Fruit fly (Drosophila melanogaster) whole organism, embryonic: ENCODE data around the gene Polr3H.

Experiments
- Ada2b ChIP-seq: fragments of 200-800 bp; sonication (Bioruptor generic); IDR thresholded peaks from 2 replicates; pipeline ENCODE4 v1.3.6; 2022; ENCODE audit warnings: missing biosample characterization, missing genetic modification characterization
- Bdp1 ChIP-seq: fragments of 200-800 bp; sonication (Bioruptor generic); optimal IDR thresholded peaks from 3 replicates; lab custom pipeline; 2016; ENCODE audit warnings: missing biosample characterization, missing genetic modification characterization
- Blimp-1 ChIP-seq: fragments of 200-800 bp; sonication (Bioruptor generic); optimal IDR thresholded peaks from 3 replicates; lab custom pipeline; 2018; ENCODE audit warnings: missing biosample characterization, missing genetic modification characterization, mild to moderate bottlenecking, moderate library complexity, missing genetic modification reagents
- CG10565 ChIP-seq: fragments of 200-800 bp; sonication (Bioruptor generic); optimal IDR thresholded peaks from 3 replicates; lab custom pipeline; 2016; ENCODE audit warnings: missing biosample characterization, mild to moderate bottlenecking, missing genetic modification characterization
- CG11093 ChIP-seq: fragments of 200-800 bp; sonication (Bioruptor generic); IDR thresholded peaks from 3 replicates; pipeline ENCODE4 v1.3.6; 2022; ENCODE audit warnings: missing biosample characterization, missing genetic modification characterization
- CG11247 ChIP-seq: fragments of 200-800 bp; sonication (Bioruptor generic); IDR thresholded peaks from 2 replicates; pipeline ENCODE4 v1.3.6; 2022; ENCODE audit warnings: missing biosample characterization, missing genetic modification characterization
- CG11504 ChIP-seq: fragments of 200-800 bp; sonication (Bioruptor generic); optimal IDR thresholded peaks from 3 replicates; lab custom pipeline; 2019; ENCODE audit warnings: missing biosample characterization, mild to moderate bottlenecking, missing genetic modification characterization, moderate library complexity
- CG12659 ChIP-seq: fragments of 200-800 bp; sonication (Bioruptor generic); optimal IDR thresholded peaks from 3 replicates; lab custom pipeline; 2017; ENCODE audit warnings: mild to moderate bottlenecking, missing biosample characterization, missing genetic modification reagents, missing genetic modification characterization
- CG12942 ChIP-seq: fragments of 200-800 bp; sonication (Bioruptor generic); optimal IDR thresholded peaks from 3 replicates; lab custom pipeline; 2016; ENCODE audit warnings: missing biosample characterization, missing genetic modification characterization
- CG13123 ChIP-seq: fragments of 200-800 bp; sonication (Bioruptor generic); optimal IDR thresholded peaks from 2 replicates; lab custom pipeline; 2016; ENCODE audit warnings: missing biosample characterization, missing genetic modification characterization
- CG13624 ChIP-seq: fragments of 200-800 bp; sonication (Bioruptor generic); optimal IDR thresholded peaks from 2 replicates; lab custom pipeline; 2016; ENCODE audit warnings: missing biosample characterization, missing genetic modification characterization
- CG13775 ChIP-seq: fragments of 200-800 bp; sonication (Bioruptor generic); optimal IDR thresholded peaks from 3 replicates; lab custom pipeline; 2017; ENCODE audit warnings: missing biosample characterization, mild to moderate bottlenecking, missing genetic modification characterization
- CG14441 ChIP-seq: fragments of 200-800 bp; sonication (Bioruptor generic); IDR thresholded peaks from 2 replicates; pipeline ENCODE4 v1.3.6; 2022; ENCODE audit warnings: missing biosample characterization, missing genetic modification characterization
- CG15479 ChIP-seq: fragments of 200-800 bp; sonication (Bioruptor generic); optimal IDR thresholded peaks from 3 replicates; lab custom pipeline; 2019; ENCODE audit warnings: missing biosample characterization, mild to moderate bottlenecking, missing genetic modification characterization, moderate library complexity
- CG15514 ChIP-seq: fragments of 200-800 bp; sonication (Bioruptor generic); optimal IDR thresholded peaks from 3 replicates; lab custom pipeline; 2017; ENCODE audit warnings: missing biosample characterization, missing genetic modification characterization, mild to moderate bottlenecking, moderate library complexity, missing genetic modification reagents
- CG31365 ChIP-seq: fragments of 200-800 bp; sonication (Bioruptor generic); optimal IDR thresholded peaks from 2 replicates; lab custom pipeline; 2018; ENCODE audit warnings: missing biosample characterization, mild to moderate bottlenecking, missing genetic modification characterization
- CG32532 ChIP-seq: fragments of 200-800 bp; sonication (Bioruptor generic); IDR thresholded peaks from 2 replicates; pipeline ENCODE4 v1.3.6; 2022; ENCODE audit warnings: missing biosample characterization, missing genetic modification characterization
- CG42726 ChIP-seq: fragments of 200-800 bp; sonication (Bioruptor generic); IDR thresholded peaks from 2 replicates; pipeline ENCODE4 v1.3.6; 2022; ENCODE audit warnings: missing biosample characterization, missing genetic modification characterization; ENCODE audit not compliant: partially characterized antibody
- CG4404 ChIP-seq: fragments of 200-800 bp; sonication (Bioruptor generic); IDR thresholded peaks from 2 replicates; pipeline ENCODE4 v1.3.6; 2022; ENCODE audit warnings: missing biosample characterization, missing genetic modification characterization
- CG4820 ChIP-seq: fragments of 200-800 bp; sonication (Bioruptor generic); optimal IDR thresholded peaks from 3 replicates; lab custom pipeline; 2016; ENCODE audit warnings: missing biosample characterization, missing genetic modification characterization
- CG5180 ChIP-seq: fragments of 200-800 bp; sonication (Bioruptor generic); optimal IDR thresholded peaks from 3 replicates; lab custom pipeline; 2017; ENCODE audit warnings: missing biosample characterization, missing genetic modification characterization, mild to moderate bottlenecking, moderate library complexity, missing genetic modification reagents
- CG6654 ChIP-seq: fragments of 200-800 bp; sonication (Bioruptor generic); optimal IDR thresholded peaks from 2 replicates; lab custom pipeline; 2017; ENCODE audit warnings: missing biosample characterization, mild to moderate bottlenecking, missing genetic modification characterization
- CG7271 ChIP-seq: fragments of 200-800 bp; sonication (Bioruptor generic); optimal IDR thresholded peaks from 2 replicates; lab custom pipeline; 2018; ENCODE audit warnings: missing biosample characterization, mild to moderate bottlenecking, missing genetic modification characterization, moderate library complexity
- CG7963 ChIP-seq: fragments of 200-800 bp; sonication (Bioruptor generic); IDR thresholded peaks from 3 replicates; pipeline ENCODE4 v1.3.6; 2022; ENCODE audit warnings: missing biosample characterization, missing genetic modification characterization; ENCODE audit not compliant: partially characterized antibody
- CG8290 ChIP-seq, 3 experiments: fragments of 200-800 bp; sonication (Bioruptor generic); optimal IDR thresholded peaks; 2 replicates each; lab custom pipeline; 2016 to 2019; ENCODE audit warnings: missing biosample characterization in 3 of 3, missing genetic modification characterization in 3 of 3, mild to moderate bottlenecking in 2 of 3, moderate library complexity in 1 of 3
- CG8359 ChIP-seq: fragments of 200-800 bp; sonication (Bioruptor generic); optimal IDR thresholded peaks from 2 replicates; lab custom pipeline; 2017; ENCODE audit warnings: missing biosample characterization, mild to moderate bottlenecking, missing genetic modification characterization, borderline replicate concordance
- CG8944 ChIP-seq: fragments of 200-800 bp; sonication (Bioruptor generic); optimal IDR thresholded peaks from 3 replicates; lab custom pipeline; 2016; ENCODE audit warnings: missing biosample characterization, missing genetic modification characterization
- CoRest ChIP-seq: fragments of 200-800 bp; sonication (Bioruptor generic); optimal IDR thresholded peaks from 3 replicates; lab custom pipeline; 2018; ENCODE audit warnings: missing biosample characterization, mild to moderate bottlenecking, missing genetic modification characterization, moderate library complexity
- Gug ChIP-seq: fragments of 200-800 bp; sonication (Bioruptor generic); IDR thresholded peaks from 4 replicates; pipeline ENCODE4 v1.3.6; 2022; ENCODE audit warnings: missing biosample characterization, missing genetic modification characterization
- HmgZ ChIP-seq: fragments of 200-800 bp; sonication (Bioruptor generic); optimal IDR thresholded peaks from 2 replicates; lab custom pipeline; 2018; ENCODE audit warnings: missing biosample characterization, mild to moderate bottlenecking, missing genetic modification characterization
- Hr51 ChIP-seq, 2 experiments: fragments of 200-800 bp; sonication (Bioruptor generic); optimal IDR thresholded peaks; 2 replicates in 1 of 2; 3 replicates in 1 of 2; lab custom pipeline; 2016 to 2018; ENCODE audit warnings: missing biosample characterization in 2 of 2, missing genetic modification characterization in 2 of 2, mild to moderate bottlenecking in 1 of 2, moderate library complexity in 1 of 2
- NC2β ChIP-seq: fragments of 200-800 bp; sonication (Bioruptor generic); optimal IDR thresholded peaks from 2 replicates; lab custom pipeline; 2016; ENCODE audit warnings: missing biosample characterization, missing genetic modification characterization
- NFAT ChIP-seq: fragments of 200-800 bp; sonication (Bioruptor generic); IDR thresholded peaks from 2 replicates; pipeline ENCODE4 v1.3.6; 2022; ENCODE audit warnings: missing biosample characterization, missing genetic modification characterization
- Nf-YB ChIP-seq: fragments of 200-800 bp; sonication (Bioruptor generic); optimal IDR thresholded peaks from 3 replicates; lab custom pipeline; 2019; ENCODE audit warnings: missing biosample characterization, mild to moderate bottlenecking, missing genetic modification characterization, moderate library complexity
- Optix ChIP-seq: fragments of 200-800 bp; sonication (Bioruptor generic); IDR thresholded peaks from 3 replicates; pipeline ENCODE4 v1.3.6; 2022; ENCODE audit warnings: missing biosample characterization, missing genetic modification characterization
- aop ChIP-seq: fragments of 200-800 bp; sonication (Bioruptor generic); IDR thresholded peaks from 2 replicates; pipeline ENCODE4 v1.3.6; 2022; ENCODE audit warnings: missing biosample characterization, missing genetic modification characterization
- ash1 ChIP-seq: fragments of 200-800 bp; sonication (Bioruptor generic); optimal IDR thresholded peaks from 2 replicates; lab custom pipeline; 2018; ENCODE audit warnings: missing biosample characterization, mild to moderate bottlenecking, missing genetic modification characterization
- fru ChIP-seq: fragments of >200 bp; optimal IDR thresholded peaks from 2 replicates; lab custom pipeline; 2017
- jumu ChIP-seq: fragments of 200-800 bp; sonication (Bioruptor generic); optimal IDR thresholded peaks from 3 replicates; lab custom pipeline; 2016; ENCODE audit warnings: missing biosample characterization, missing genetic modification characterization
- luna ChIP-seq: fragments of 200-800 bp; sonication (Bioruptor generic); optimal IDR thresholded peaks from 2 replicates; lab custom pipeline; 2016; ENCODE audit warnings: missing biosample characterization, missing genetic modification characterization
- mam ChIP-seq: fragments of 200-800 bp; sonication (Bioruptor generic); optimal IDR thresholded peaks from 3 replicates; lab custom pipeline; 2016; ENCODE audit warnings: missing biosample characterization, missing genetic modification characterization
- mld ChIP-seq: fragments of 200-800 bp; sonication (Bioruptor generic); IDR thresholded peaks from 3 replicates; pipeline ENCODE4 v1.3.6; 2022; ENCODE audit warnings: missing biosample characterization, missing genetic modification characterization; ENCODE audit not compliant: partially characterized antibody
- org-1 ChIP-seq: fragments of 200-800 bp; sonication (Bioruptor generic); optimal IDR thresholded peaks from 2 replicates; lab custom pipeline; 2017; ENCODE audit warnings: missing biosample characterization, missing genetic modification characterization
- slou ChIP-seq: fragments of 200-800 bp; sonication (Bioruptor generic); optimal IDR thresholded peaks from 3 replicates; lab custom pipeline; 2016; ENCODE audit warnings: missing biosample characterization, missing genetic modification characterization
- so ChIP-seq: fragments of 200-800 bp; sonication (Bioruptor generic); IDR thresholded peaks from 3 replicates; pipeline ENCODE4 v1.3.6; 2022; ENCODE audit warnings: missing biosample characterization, missing genetic modification characterization
- sqz ChIP-seq: fragments of 200-800 bp; sonication (Bioruptor generic); optimal IDR thresholded peaks from 3 replicates; lab custom pipeline; 2018; ENCODE audit warnings: missing biosample characterization, mild to moderate bottlenecking, missing genetic modification characterization
- sug ChIP-seq: fragments of 200-800 bp; optimal IDR thresholded peaks from 2 replicates; lab custom pipeline; 2019; ENCODE audit warnings: missing biosample characterization, mild to moderate bottlenecking, missing genetic modification characterization, moderate library complexity
- toy ChIP-seq: fragments of 200-800 bp; sonication (Bioruptor generic); IDR thresholded peaks from 2 replicates; pipeline ENCODE4 v1.3.6; 2022; ENCODE audit warnings: missing biosample characterization, missing genetic modification characterization
- wek ChIP-seq: fragments of 200-800 bp; sonication (Bioruptor generic); optimal IDR thresholded peaks from 3 replicates; lab custom pipeline; 2018; ENCODE audit warnings: missing biosample characterization, mild to moderate bottlenecking, missing genetic modification characterization, moderate library complexity
- zfh1 ChIP-seq: fragments of 200-800 bp; sonication (Bioruptor generic); IDR thresholded peaks from 3 replicates; pipeline ENCODE4 v1.3.6; 2022; ENCODE audit warnings: missing biosample characterization, missing genetic modification characterization

Gene Polr3H

dm6 chr3L:11691203-11691797, 42.7 kb downstream of the Polr3H start, which contains the start of the genes Pldn and CG14135:
Gene Pldn (minus strand): TSS chr3L:11691399.
Gene CG14135 (plus strand): TSS chr3L:11691571.
- no peak for TF ChIP-seq wek (GFP tag; lab: Kevin White, UChicago)
- no peak for TF ChIP-seq CG8290 (GFP tag; optimal IDR thresholded peaks at IDR 0.05; lab: Kevin White, UChicago)
- TF ChIP-seq CG8290 (tag; optimal IDR thresholded peaks at IDR 0.05; lab: Kevin White, UChicago): peak in 1 of 2 experiments; percentile 3
- no peak for TF ChIP-seq aop (GFP tag; lab: Robert Waterston, UW)
- no peak for TF ChIP-seq CG12942 (GFP tag; lab: Kevin White, UChicago)
- no peak for TF ChIP-seq Nf-YB
- TF ChIP-seq CG13775 (GFP tag; lab: Kevin White, UChicago): no peak
- TF ChIP-seq mam: no peak
- no peak for TF ChIP-seq slou (GFP tag; lab: Kevin White, UChicago)
- TF ChIP-seq HmgZ (tag; lab: Kevin White, UChicago): peak; percentile 49
- TF ChIP-seq Hr51 (GFP tag; optimal IDR thresholded peaks at IDR 0.05; lab: Kevin White, UChicago): no peak
- TF ChIP-seq CG11247 (GFP tag; lab: Robert Waterston, UW): no peak
- TF ChIP-seq zfh1: no peak
- no peak for TF ChIP-seq CG8359 (GFP tag; lab: Kevin White, UChicago)
- TF ChIP-seq CG42726 (GFP tag; lab: Robert Waterston, UW): no peak
- peak; percentile 36 for TF ChIP-seq Blimp-1 (GFP tag; lab: Kevin White, UChicago)
- no peak for TF ChIP-seq luna
- TF ChIP-seq NC2β: no peak
- TF ChIP-seq org-1 (GFP tag; lab: Kevin White, UChicago): no peak
- TF ChIP-seq Gug: no peak
- no peak for TF ChIP-seq CoRest (tag; lab: Kevin White, UChicago)
- no peak for TF ChIP-seq CG4404 (GFP tag; lab: Robert Waterston, UW)
- TF ChIP-seq CG15514 (GFP tag; lab: Kevin White, UChicago): peak; percentile 66
- no peak for TF ChIP-seq Ada2b (GFP tag; lab: Robert Waterston, UW)
- peak; percentile 42 for TF ChIP-seq CG12659 (GFP tag; lab: Kevin White, UChicago)
- no peak for TF ChIP-seq mld
- no peak for TF ChIP-seq CG7271 (tag; lab: Kevin White, UChicago)
- TF ChIP-seq CG13123 (GFP tag; lab: Kevin White, UChicago): no peak
- TF ChIP-seq ash1: no peak
- TF ChIP-seq sug (tag; lab: Kevin White, UChicago): peak; percentile 32
- no peak for TF ChIP-seq so (GFP tag; lab: Robert Waterston, UW)
- no peak for TF ChIP-seq CG10565
- TF ChIP-seq CG4820 (GFP tag; lab: Kevin White, UChicago): no peak
- TF ChIP-seq CG32532 (GFP tag; lab: Robert Waterston, UW): no peak
- TF ChIP-seq Optix (GFP tag; lab: Robert Waterston, UW): no peak
- no peak for TF ChIP-seq CG11093 (GFP tag; lab: Robert Waterston, UW)
- no peak for TF ChIP-seq NFAT (GFP tag; lab: Robert Waterston, UW)
- TF ChIP-seq CG6654: peak; percentile 99
- no peak for TF ChIP-seq toy (GFP tag; lab: Robert Waterston, UW)
- no peak for TF ChIP-seq sqz
- TF ChIP-seq CG15479 (GFP tag; lab: Kevin White, UChicago): no peak
- TF ChIP-seq fru (lab: Kevin White, UChicago): no peak
- TF ChIP-seq CG14441 (GFP tag; lab: Robert Waterston, UW): no peak
- no peak for TF ChIP-seq CG8944 (GFP tag; lab: Kevin White, UChicago)
- TF ChIP-seq CG31365 (tag; lab: Kevin White, UChicago): no peak
- peak; percentile 89 for TF ChIP-seq CG13624
- no peak for TF ChIP-seq Bdp1
- TF ChIP-seq jumu (GFP tag; lab: Kevin White, UChicago): no peak
- TF ChIP-seq CG5180 (GFP tag; lab: Kevin White, UChicago): no peak
- TF ChIP-seq CG11504: no peak
- TF ChIP-seq CG7963 (GFP tag; lab: Robert Waterston, UW): no peak
